Worm (Caenorhabditis elegans) whole organism, mixed stage, embryonic: ENCODE measurements around the gene mog-1.

Source experiments
- M03D4.4 ChIP-seq: sonication (generic microtip); optimal IDR thresholded peaks from 2 replicates; lab custom pipeline; 2017; ENCODE audit warnings: mild to moderate bottlenecking, missing genetic modification characterization, missing compliant biosample characterization
- blmp-1 ChIP-seq: fragments of 150-350 bp; optimal IDR thresholded peaks from 2 replicates; lab custom pipeline; 2014; ENCODE audit warnings: missing biosample characterization, missing genetic modification characterization
- ceh-39 ChIP-seq: fragments of 150-350 bp; optimal IDR thresholded peaks from 2 replicates; lab custom pipeline; 2014; ENCODE audit warnings: missing biosample characterization, missing genetic modification characterization
- ceh-43 ChIP-seq: fragments of 200-800 bp; sonication (Bioruptor generic); optimal IDR thresholded peaks from 2 replicates; lab custom pipeline; 2018; ENCODE audit warnings: mild to moderate bottlenecking, missing genetic modification characterization, moderate library complexity, missing compliant biosample characterization
- ces-1 ChIP-seq: fragments of 150-350 bp; optimal IDR thresholded peaks from 2 replicates; lab custom pipeline; 2014; ENCODE audit warnings: missing biosample characterization, missing genetic modification reagents, missing genetic modification characterization
- cnd-1 ChIP-seq: fragments of 200-800 bp; sonication (Bioruptor generic); optimal IDR thresholded peaks from 2 replicates; lab custom pipeline; 2018; ENCODE audit warnings: mild to moderate bottlenecking, missing genetic modification characterization, missing compliant biosample characterization
- elt-3 ChIP-seq: fragments of 150-350 bp; optimal IDR thresholded peaks from 2 replicates; lab custom pipeline; 2014; ENCODE audit warnings: missing biosample characterization, missing genetic modification characterization
- ham-2 ChIP-seq: fragments of 200-800 bp; sonication (Bioruptor generic); optimal IDR thresholded peaks from 2 replicates; lab custom pipeline; 2018; ENCODE audit warnings: mild to moderate bottlenecking, missing genetic modification characterization, missing compliant biosample characterization
- hlh-1 ChIP-seq: fragments of 150-350 bp; optimal IDR thresholded peaks from 2 replicates; lab custom pipeline; 2014; ENCODE audit warnings: missing biosample characterization, missing genetic modification reagents, missing genetic modification characterization
- lin-13 ChIP-seq: fragments of 150-350 bp; optimal IDR thresholded peaks from 2 replicates; lab custom pipeline; 2014; ENCODE audit warnings: missing biosample characterization, missing genetic modification characterization
- lin-32 ChIP-seq: fragments of 200-800 bp; sonication (Bioruptor generic); optimal IDR thresholded peaks from 2 replicates; lab custom pipeline; 2018; ENCODE audit warnings: mild to moderate bottlenecking, missing genetic modification characterization, missing compliant biosample characterization
- mab-5 ChIP-seq: fragments of 150-350 bp; optimal IDR thresholded peaks from 2 replicates; lab custom pipeline; 2014; ENCODE audit warnings: missing biosample characterization, missing genetic modification characterization
- mep-1 ChIP-seq: fragments of 150-350 bp; optimal IDR thresholded peaks from 2 replicates; lab custom pipeline; 2017; ENCODE audit warnings: missing biosample characterization, missing genetic modification reagents, missing genetic modification characterization, inconsistent platforms
- mls-2 ChIP-seq: sonication (generic microtip); optimal IDR thresholded peaks from 2 replicates; lab custom pipeline; 2016; ENCODE audit warnings: mild to moderate bottlenecking, missing genetic modification characterization, moderate library complexity, missing compliant biosample characterization
- nhr-2 ChIP-seq: fragments of 150-350 bp; optimal IDR thresholded peaks from 2 replicates; lab custom pipeline; 2014; ENCODE audit warnings: missing biosample characterization, missing genetic modification characterization
- nhr-237 ChIP-seq: fragments of 150-350 bp; optimal IDR thresholded peaks from 2 replicates; lab custom pipeline; 2014; ENCODE audit warnings: missing biosample characterization, missing genetic modification characterization
- nhr-28 ChIP-seq: fragments of 150-350 bp; optimal IDR thresholded peaks from 2 replicates; lab custom pipeline; 2014; ENCODE audit warnings: missing biosample characterization, missing genetic modification characterization
- nhr-76 ChIP-seq: sonication (generic microtip); optimal IDR thresholded peaks from 2 replicates; lab custom pipeline; 2017; ENCODE audit warnings: missing biosample characterization, missing genetic modification characterization
- pha-4 ChIP-seq: fragments of 150-350 bp; optimal IDR thresholded peaks from 2 replicates; lab custom pipeline; 2018; ENCODE audit warnings: missing biosample characterization, missing genetic modification reagents, missing genetic modification characterization
- sem-2 ChIP-seq: fragments of 200-800 bp; sonication (Bioruptor generic); optimal IDR thresholded peaks from 2 replicates; lab custom pipeline; 2018; ENCODE audit warnings: mild to moderate bottlenecking, missing genetic modification characterization, missing compliant biosample characterization
- snpc-4 ChIP-seq: fragments of 150-350 bp; optimal IDR thresholded peaks from 2 replicates; lab custom pipeline; 2014; ENCODE audit warnings: missing biosample characterization, missing genetic modification characterization
- sptf-1 ChIP-seq: sonication (generic microtip); optimal IDR thresholded peaks from 2 replicates; lab custom pipeline; 2017; ENCODE audit warnings: mild to moderate bottlenecking, missing genetic modification characterization, moderate library complexity, missing compliant biosample characterization
- tbx-8 ChIP-seq: fragments of 200-800 bp; sonication (Bioruptor generic); optimal IDR thresholded peaks from 2 replicates; lab custom pipeline; 2018; ENCODE audit warnings: mild to moderate bottlenecking, missing genetic modification characterization, moderate library complexity, missing compliant biosample characterization
- unc-120 ChIP-seq: sonication (generic microtip); optimal IDR thresholded peaks from 2 replicates; lab custom pipeline; 2017; ENCODE audit warnings: missing genetic modification characterization, missing compliant biosample characterization; ENCODE audit not compliant: poor library complexity, severe bottlenecking
- unc-39 ChIP-seq: fragments of 150-350 bp; optimal IDR thresholded peaks from 2 replicates; lab custom pipeline; 2014; ENCODE audit warnings: missing biosample characterization, missing genetic modification characterization
- unc-62 ChIP-seq: fragments of 150-350 bp; optimal IDR thresholded peaks from 2 replicates; lab custom pipeline; 2014; ENCODE audit warnings: missing biosample characterization, missing genetic modification reagents, missing genetic modification characterization
- zip-8 ChIP-seq: fragments of 150-350 bp; optimal IDR thresholded peaks from 2 replicates; lab custom pipeline; 2014; ENCODE audit warnings: missing biosample characterization, missing genetic modification characterization
- ztf-11 ChIP-seq: fragments of 150-350 bp; optimal IDR thresholded peaks from 2 replicates; lab custom pipeline; 2014; ENCODE audit warnings: missing biosample characterization, missing genetic modification characterization

mog-1 gene

ce11 chrIII:9972192-9972811 is 16.3 kb upstream of the mog-1 start:
- TF ChIP-seq cnd-1 (tag; lab: Kevin White, UChicago) (no peak), unc-39 (tag; lab: Kevin White, UChicago) (no peak), lin-13 (tag; lab: Kevin White, UChicago) (no peak), ces-1 (GFP tag; lab: Kevin White, UChicago) (peak; percentile 66), ceh-39 (tag; lab: Kevin White, UChicago) (no peak), unc-120 (no peak)

ce11 chrIII:9969371-9969770 is 13.4 kb upstream of the mog-1 start:
- TF ChIP-seq nhr-28 (tag; lab: Kevin White, UChicago), result no peak
- TF ChIP-seq nhr-76 (tag; lab: Kevin White, UChicago), result no peak
- TF ChIP-seq nhr-2 (tag; lab: Kevin White, UChicago), result peak; percentile 77

DNA sequence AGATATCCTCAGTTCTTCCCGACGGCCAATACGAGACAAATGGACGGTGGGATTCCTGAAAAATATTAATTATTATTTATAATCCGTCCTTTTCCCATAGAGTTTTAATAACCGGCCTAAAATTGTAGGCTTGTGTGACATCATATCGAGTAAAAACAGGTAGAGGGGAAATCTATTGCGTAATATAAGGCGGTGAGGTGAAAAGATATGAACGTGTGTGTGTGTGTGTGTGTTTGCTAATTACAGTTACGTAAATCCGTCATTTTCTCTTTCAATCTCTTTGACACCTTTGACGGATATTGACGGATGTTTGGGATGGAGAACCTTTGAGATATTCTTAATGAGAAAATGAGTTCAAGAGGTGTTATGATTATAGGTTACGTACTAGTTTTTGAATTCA is 9.4 kb upstream of the mog-1 start:
- TF ChIP-seq mls-2 (tag; lab: Kevin White, UChicago) (peak; percentile 12), nhr-237 (tag; lab: Kevin White, UChicago) (peak; percentile 8), ces-1 (GFP tag; lab: Kevin White, UChicago) (no peak), ceh-43 (GFP tag; lab: Kevin White, UChicago) (peak; percentile 32), zip-8 (tag; lab: Kevin White, UChicago) (peak; percentile 99), tbx-8 (GFP tag; lab: Kevin White, UChicago) (no peak), cnd-1 (tag; lab: Kevin White, UChicago) (peak; percentile 13), unc-62 (peak; percentile 65), nhr-76 (tag; lab: Kevin White, UChicago) (no peak), mab-5 (no peak), snpc-4 (tag; lab: Kevin White, UChicago) (no peak), sptf-1 (tag; lab: Kevin White, UChicago) (no peak), sem-2 (no peak), nhr-2 (tag; lab: Kevin White, UChicago) (peak; percentile 92), unc-39 (tag; lab: Kevin White, UChicago) (no peak), ham-2 (GFP tag; lab: Kevin White, UChicago) (no peak), pha-4 (tag; lab: Kevin White, UChicago) (no peak), blmp-1 (no peak), ztf-11 (tag; lab: Kevin White, UChicago) (no peak)

DNA sequence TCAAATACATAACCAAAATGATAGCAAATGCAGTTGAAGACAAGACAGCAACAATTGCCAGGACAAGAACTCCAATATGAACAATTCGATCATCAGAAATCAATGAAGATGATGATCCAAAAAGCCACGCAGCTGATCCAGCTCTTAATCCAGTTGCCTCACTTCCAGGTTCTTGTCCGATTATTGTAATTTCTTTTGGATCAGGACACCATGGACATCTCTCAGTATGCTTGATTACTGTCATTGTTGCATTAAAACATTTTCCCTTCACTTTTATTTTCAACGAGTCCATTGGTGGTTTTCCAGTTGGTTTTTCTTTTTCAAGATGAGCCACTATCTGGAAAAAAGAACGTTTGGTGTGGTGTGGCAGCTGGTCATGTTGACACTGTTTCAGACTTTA is 8.4 kb upstream of the mog-1 start:
- no peak for TF ChIP-seq elt-3 (tag; lab: Kevin White, UChicago)
- TF ChIP-seq M03D4.4, result no peak

DNA sequence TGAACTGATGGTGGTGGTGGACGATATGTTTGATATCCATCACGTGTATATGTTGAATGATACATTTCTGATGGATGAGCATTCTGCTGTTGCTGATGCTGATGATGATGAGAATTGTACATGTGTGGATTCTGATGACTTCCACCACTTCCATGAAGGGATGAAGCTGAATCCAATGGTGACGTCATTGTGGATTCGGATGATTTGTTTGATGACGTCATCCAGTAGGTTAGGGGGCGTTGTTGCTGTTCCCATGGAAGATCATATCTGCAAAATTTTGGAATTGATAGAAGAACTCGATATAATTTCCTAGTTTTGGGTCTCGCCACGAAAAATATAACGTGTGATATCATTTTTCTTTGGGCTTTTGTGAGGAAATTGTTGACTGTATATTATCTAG is 7.4 kb upstream of the mog-1 start:
- TF ChIP-seq zip-8 (tag; lab: Kevin White, UChicago) (peak; percentile 97), mep-1 (tag; lab: Kevin White, UChicago) (no peak)

DNA sequence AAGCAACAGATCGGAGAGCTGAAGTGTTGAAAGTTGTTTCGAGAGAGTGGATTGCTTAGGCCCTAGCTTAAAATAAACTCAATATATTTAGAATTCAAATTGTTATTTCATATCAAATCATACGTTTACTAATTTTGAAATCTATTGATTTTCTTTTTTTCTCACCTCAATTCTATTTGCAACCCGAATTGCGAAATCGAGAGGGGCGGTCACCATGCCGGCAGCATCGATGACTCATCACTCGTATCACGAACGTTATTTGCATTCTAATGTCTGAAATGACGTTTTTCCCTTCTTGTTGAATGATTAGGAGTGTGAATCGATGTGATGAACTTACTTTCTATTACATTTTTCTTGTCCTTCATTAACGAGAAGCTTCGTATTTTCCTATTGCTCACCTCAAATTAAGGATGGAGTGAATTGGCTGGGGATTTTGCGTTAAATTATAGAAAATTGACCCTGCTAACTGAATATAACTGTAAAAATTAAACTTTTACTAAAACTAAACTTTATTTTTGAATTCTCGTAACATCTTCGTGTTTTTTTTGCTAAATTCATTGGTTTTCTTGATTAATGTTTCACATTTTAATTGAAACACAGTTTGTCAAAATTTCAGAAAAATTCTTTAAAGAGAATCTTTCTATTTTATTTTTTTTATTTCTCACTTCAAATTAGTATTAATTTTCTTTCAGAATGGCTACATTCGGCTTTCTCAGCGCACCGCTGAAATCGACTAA is 818 bp upstream of the mog-1 start, which contains the start of gene alx-1:
Gene alx-1 (plus strand): TSS at position 687 of the 737 bp plus-strand sequence.
- TF ChIP-seq nhr-237 (tag; lab: Kevin White, UChicago) (no peak), lin-32 (GFP tag; lab: Kevin White, UChicago) (no peak), zip-8 (tag; lab: Kevin White, UChicago) (no peak), cnd-1 (tag; lab: Kevin White, UChicago) (no peak), unc-120 (no peak), mls-2 (tag; lab: Kevin White, UChicago) (no peak), pha-4 (tag; lab: Kevin White, UChicago) (no peak)

- TF ChIP-seq ceh-39 (tag; lab: Kevin White, UChicago) (no peak), hlh-1 (tag; lab: Kevin White, UChicago) (no peak), unc-39 (tag; lab: Kevin White, UChicago) (no peak), pha-4 (tag; lab: Kevin White, UChicago) (no peak)
These were observed 4.2 kb downstream of the mog-1 start, which contains the start of gene K03H1.11 for ce11 chrIII:9951864-9952263. TSS of gene K03H1.11 (minus strand) at chrIII:9951964.
